Worm (Caenorhabditis elegans) whole organism, young adult: ENCODE measurements around the gene T28D6.6.

Experiments used
- B0336.3 ChIP-seq: fragments of 200-800 bp; sonication (Bioruptor generic); IDR thresholded peaks from 2 replicates; pipeline ENCODE4 v1.3.6; 2022; ENCODE audit warnings: missing genetic modification characterization, missing compliant biosample characterization
- D2030.7 ChIP-seq: fragments of 200-800 bp; sonication (Bioruptor generic); IDR thresholded peaks from 2 replicates; pipeline ENCODE4 v1.3.6; 2022; ENCODE audit warnings: missing genetic modification reagents, missing genetic modification characterization, missing compliant biosample characterization
- F10E7.11 ChIP-seq: sonication (generic microtip); optimal IDR thresholded peaks from 2 replicates; lab custom pipeline; 2017; ENCODE audit warnings: mild to moderate bottlenecking, missing genetic modification characterization, moderate library complexity, missing compliant biosample characterization
- F23B12.7 ChIP-seq: sonication (generic microtip); optimal IDR thresholded peaks from 2 replicates; lab custom pipeline; 2017; ENCODE audit warnings: missing genetic modification characterization, mild to moderate bottlenecking, missing compliant biosample characterization, antibody characterized with exemption, moderate library complexity; ENCODE audit not compliant: insufficient read depth
- F33H1.4 ChIP-seq: fragments of 200-800 bp; sonication (Bioruptor generic); IDR thresholded peaks from 2 replicates; pipeline ENCODE4 v1.3.6; 2022; ENCODE audit warnings: missing genetic modification reagents, missing genetic modification characterization, missing compliant biosample characterization
- F37B4.10 ChIP-seq: fragments of 200-800 bp; sonication (Bioruptor generic); IDR thresholded peaks from 2 replicates; pipeline ENCODE4 v1.3.6; 2022; ENCODE audit warnings: missing genetic modification characterization, missing compliant biosample characterization
- F52B5.7 ChIP-seq: sonication (generic microtip); optimal IDR thresholded peaks from 2 replicates; lab custom pipeline; 2016; ENCODE audit warnings: mild to moderate bottlenecking, missing genetic modification characterization, missing compliant biosample characterization
- F57C9.4 ChIP-seq: sonication (generic microtip); optimal IDR thresholded peaks from 2 replicates; lab custom pipeline; 2017; ENCODE audit warnings: mild to moderate bottlenecking, missing genetic modification characterization, missing compliant biosample characterization
- Y79H2A.3 ChIP-seq: fragments of 200-800 bp; sonication (Bioruptor generic); conservative IDR thresholded peaks from 2 replicates; pipeline ENCODE4 v1.3.6; 2022; ENCODE audit warnings: missing genetic modification reagents, missing genetic modification characterization, missing compliant biosample characterization
- ama-1 ChIP-seq, 3 experiments: fragments of 150-350 bp in 1 of 3; sonication (generic microtip) in 2 of 3; optimal IDR thresholded peaks; 2 replicates each; lab custom pipeline; 2014 to 2018; ENCODE audit warnings: missing biosample characterization in 2 of 3, missing genetic modification characterization in 2 of 3, missing genetic modification reagents in 2 of 3
- athp-1 ChIP-seq: sonication (generic microtip); optimal IDR thresholded peaks from 2 replicates; lab custom pipeline; 2017; ENCODE audit warnings: mild to moderate bottlenecking, missing genetic modification characterization, missing compliant biosample characterization
- attf-5 ChIP-seq: fragments of 200-800 bp; sonication (Bioruptor generic); optimal IDR thresholded peaks from 2 replicates; lab custom pipeline; 2018; ENCODE audit warnings: mild to moderate bottlenecking, missing genetic modification characterization, missing compliant biosample characterization
- bed-1 ChIP-seq: fragments of 200-800 bp; sonication (Bioruptor generic); IDR thresholded peaks from 2 replicates; pipeline ENCODE4 v1.3.6; 2022; ENCODE audit warnings: missing genetic modification reagents, missing genetic modification characterization, missing compliant biosample characterization
- cebp-1 ChIP-seq, 2 experiments: fragments of 200-800 bp in 1 of 2; sonication (Bioruptor generic) in 1 of 2; sonication (generic microtip) in 1 of 2; IDR thresholded peaks in 1 of 2; optimal IDR thresholded peaks in 1 of 2; 2 replicates each; pipeline versions ENCODE4 v1.3.6 to Lab custom; 2017 to 2022; ENCODE audit warnings: missing compliant biosample characterization in 2 of 2, missing genetic modification characterization in 2 of 2, mild to moderate bottlenecking in 1 of 2, missing genetic modification reagents in 1 of 2, moderate library complexity in 1 of 2
- ceh-100 ChIP-seq: fragments of 200-800 bp; sonication (Bioruptor generic); IDR thresholded peaks from 2 replicates; pipeline ENCODE4 v1.3.6; 2022; ENCODE audit warnings: missing genetic modification reagents, missing genetic modification characterization, missing compliant biosample characterization
- chd-7 ChIP-seq: sonication (generic microtip); optimal IDR thresholded peaks from 2 replicates; lab custom pipeline; 2016; ENCODE audit warnings: mild to moderate bottlenecking, missing genetic modification characterization, moderate library complexity, missing compliant biosample characterization
- die-1 ChIP-seq: sonication (generic microtip); optimal IDR thresholded peaks from 2 replicates; lab custom pipeline; 2016; ENCODE audit warnings: missing genotype, mild to moderate bottlenecking, missing genetic modification characterization, missing compliant biosample characterization
- dox-1 ChIP-seq: fragments of 200-800 bp; sonication (Bioruptor generic); IDR thresholded peaks from 2 replicates; pipeline ENCODE4 v1.3.6; 2022; ENCODE audit warnings: missing genetic modification reagents, missing genetic modification characterization, missing compliant biosample characterization
- ekl-4 ChIP-seq: fragments of 200-800 bp; sonication (Bioruptor generic); IDR thresholded peaks from 2 replicates; pipeline ENCODE4 v1.3.6; 2022; ENCODE audit warnings: missing genetic modification reagents, missing genetic modification characterization, missing compliant biosample characterization
- gei-17 ChIP-seq: fragments of 200-800 bp; sonication (Bioruptor generic); optimal IDR thresholded peaks from 2 replicates; lab custom pipeline; 2018; ENCODE audit warnings: mild to moderate bottlenecking, missing genetic modification characterization, missing compliant biosample characterization
- him-1 ChIP-seq: sonication (generic microtip); optimal IDR thresholded peaks from 2 replicates; lab custom pipeline; 2016; ENCODE audit warnings: missing genotype, missing genetic modification reagents, missing genetic modification characterization, missing compliant biosample characterization
- hlh-26 ChIP-seq: fragments of 200-800 bp; sonication (Bioruptor generic); conservative IDR thresholded peaks from 2 replicates; pipeline ENCODE4 v1.3.6; 2022; ENCODE audit warnings: missing genetic modification reagents, missing genetic modification characterization, missing compliant biosample characterization
- hrde-1 ChIP-seq: sonication (generic microtip); optimal IDR thresholded peaks from 2 replicates; lab custom pipeline; 2016; ENCODE audit warnings: missing genetic modification characterization, mild to moderate bottlenecking, missing compliant biosample characterization, moderate library complexity, missing genotype, missing genetic modification reagents, borderline replicate concordance
- let-526 ChIP-seq: fragments of 200-800 bp; sonication (Bioruptor generic); IDR thresholded peaks from 2 replicates; pipeline ENCODE4 v1.3.6; 2022; ENCODE audit warnings: missing genetic modification reagents, missing genetic modification characterization, missing compliant biosample characterization
- let-607 ChIP-seq, 2 experiments: fragments of 200-800 bp in 1 of 2; sonication (Bioruptor generic) in 1 of 2; sonication (generic microtip) in 1 of 2; optimal IDR thresholded peaks; 2 replicates each; lab custom pipeline; 2016 to 2018; ENCODE audit warnings: mild to moderate bottlenecking in 2 of 2, missing compliant biosample characterization in 2 of 2, missing genetic modification characterization in 2 of 2, moderate library complexity in 2 of 2, missing genotype in 1 of 2
- lin-35 ChIP-seq, 3 experiments: fragments of 150-350 bp in 2 of 3; sonication (generic microtip) in 1 of 3; optimal IDR thresholded peaks; 2 replicates each; lab custom pipeline; 2014 to 2018; ENCODE audit warnings: missing biosample characterization in 3 of 3, missing genetic modification characterization in 3 of 3, missing genetic modification reagents in 3 of 3
- lin-54 ChIP-seq: fragments of 200-800 bp; sonication (Bioruptor generic); optimal IDR thresholded peaks from 2 replicates; lab custom pipeline; 2018; ENCODE audit warnings: mild to moderate bottlenecking, missing genetic modification characterization, missing compliant biosample characterization
- lir-1 ChIP-seq: fragments of 200-800 bp; sonication (Bioruptor generic); conservative IDR thresholded peaks from 2 replicates; pipeline ENCODE4 v1.3.6; 2022; ENCODE audit warnings: missing genetic modification reagents, missing genetic modification characterization, missing compliant biosample characterization
- madf-10 ChIP-seq: sonication (generic microtip); optimal IDR thresholded peaks from 2 replicates; lab custom pipeline; 2016; ENCODE audit warnings: mild to moderate bottlenecking, missing genetic modification characterization, missing compliant biosample characterization
- madf-6 ChIP-seq: fragments of 200-800 bp; sonication (Bioruptor generic); IDR thresholded peaks from 2 replicates; pipeline ENCODE4 v1.3.6; 2022; ENCODE audit warnings: missing genetic modification reagents, missing genetic modification characterization, missing compliant biosample characterization
- mes-4 ChIP-seq: sonication (generic microtip); optimal IDR thresholded peaks from 2 replicates; lab custom pipeline; 2016; ENCODE audit warnings: missing genotype, missing genetic modification characterization, missing compliant biosample characterization
- nhr-80 ChIP-seq: sonication (generic microtip); optimal IDR thresholded peaks from 2 replicates; lab custom pipeline; 2016; ENCODE audit warnings: missing genetic modification characterization, missing compliant biosample characterization
- nhr-90 ChIP-seq: sonication (generic microtip); optimal IDR thresholded peaks from 2 replicates; lab custom pipeline; 2016; ENCODE audit warnings: missing genotype, mild to moderate bottlenecking, missing genetic modification characterization, missing compliant biosample characterization
- rcor-1 ChIP-seq: fragments of 200-800 bp; sonication (Bioruptor generic); IDR thresholded peaks from 2 replicates; pipeline ENCODE4 v1.3.6; 2022; ENCODE audit warnings: missing genetic modification reagents, missing genetic modification characterization, missing compliant biosample characterization
- rec-8 ChIP-seq, 2 experiments: sonication (generic microtip); optimal IDR thresholded peaks; 2 replicates each; lab custom pipeline; 2016; ENCODE audit warnings: mild to moderate bottlenecking in 2 of 2, missing genetic modification characterization in 2 of 2, missing genetic modification reagents in 2 of 2, missing genotype in 2 of 2, missing biosample characterization in 1 of 2, missing compliant biosample characterization in 1 of 2, moderate library complexity in 1 of 2
- rpc-1 ChIP-seq, 2 experiments: fragments of 150-350 bp in 1 of 2; sonication (generic microtip) in 1 of 2; optimal IDR thresholded peaks; 2 replicates each; lab custom pipeline; 2014 to 2018; ENCODE audit warnings: missing biosample characterization in 1 of 2, missing genetic modification characterization in 1 of 2, missing genetic modification reagents in 1 of 2, missing genotype in 1 of 2
- sdz-38 ChIP-seq: sonication (generic microtip); optimal IDR thresholded peaks from 2 replicates; lab custom pipeline; 2016; ENCODE audit warnings: missing genotype, missing genetic modification characterization, missing compliant biosample characterization
- snpc-3.4 ChIP-seq: sonication (generic microtip); optimal IDR thresholded peaks from 2 replicates; lab custom pipeline; 2017; ENCODE audit warnings: missing genetic modification characterization, mild to moderate bottlenecking, missing compliant biosample characterization, antibody characterized with exemption, moderate library complexity, missing genotype, missing genetic modification reagents
- snpc-4 ChIP-seq, 5 experiments: fragments of 150-350 bp in 1 of 5; sonication (generic microtip) in 4 of 5; optimal IDR thresholded peaks; 2 replicates each; lab custom pipeline; 2014 to 2018; ENCODE audit warnings: missing genetic modification characterization in 5 of 5, missing biosample characterization in 3 of 5, antibody characterized with exemption in 2 of 5, mild to moderate bottlenecking in 2 of 5, missing compliant biosample characterization in 2 of 5, missing genotype in 2 of 5, moderate library complexity in 2 of 5, missing genetic modification reagents in 1 of 5
- tbp1 ChIP-seq: fragments of 200-800 bp; sonication (Bioruptor generic); optimal IDR thresholded peaks from 2 replicates; lab custom pipeline; 2018; ENCODE audit warnings: mild to moderate bottlenecking, missing genetic modification characterization, missing compliant biosample characterization
- tbx-9 ChIP-seq: sonication (generic microtip); optimal IDR thresholded peaks from 2 replicates; lab custom pipeline; 2016; ENCODE audit warnings: borderline replicate concordance, missing genetic modification characterization, inconsistent platforms, missing compliant biosample characterization
- zim-3 ChIP-seq: sonication (generic microtip); optimal IDR thresholded peaks from 2 replicates; lab custom pipeline; 2017; ENCODE audit warnings: mild to moderate bottlenecking, missing genetic modification characterization, moderate library complexity, missing compliant biosample characterization
- ztf-18 ChIP-seq: sonication (generic microtip); optimal IDR thresholded peaks from 2 replicates; lab custom pipeline; 2016; ENCODE audit warnings: missing genotype, mild to moderate bottlenecking, missing genetic modification characterization, missing compliant biosample characterization
- ztf-25 ChIP-seq: fragments of 200-800 bp; sonication (Bioruptor generic); IDR thresholded peaks from 2 replicates; pipeline ENCODE4 v1.3.6; 2022; ENCODE audit warnings: missing genetic modification reagents, missing genetic modification characterization, missing compliant biosample characterization
- ztf-26 ChIP-seq: sonication (generic microtip); optimal IDR thresholded peaks from 2 replicates; lab custom pipeline; 2017; ENCODE audit warnings: missing genetic modification characterization, missing compliant biosample characterization

T28D6.6 gene

ce11 chrIII:11371236-11371635 lies 28.3 kb upstream of the T28D6.6 start (continued):
- TF ChIP-seq F57C9.4 (tag; lab: Kevin White, UChicago) (peak; percentile 27), madf-10 (peak; percentile 74), ztf-25 (GFP tag; lab: Robert Waterston, UW) (peak; percentile 78; the same call in 1 of the 2 replicates), Y79H2A.3 (GFP tag; lab: Robert Waterston, UW) (no peak), dox-1 (peak; percentile 76), snpc-3.4 (peak; percentile 13), lin-35 (GFP tag; optimal IDR thresholded peaks at IDR 0.05; lab: Kevin White, UChicago) (peak in 1 of 3 experiments; percentile 38), zim-3 (tag; lab: Kevin White, UChicago) (peak; percentile 67), cebp-1 (GFP tag; IDR thresholded peaks at IDR 0.05; lab: Robert Waterston, UW) (peak; percentile 41; the same call in 1 of the 2 replicates), cebp-1 (tag; optimal IDR thresholded peaks at IDR 0.05; lab: Kevin White, UChicago) (no peak), F37B4.10 (GFP tag; lab: Robert Waterston, UW) (no peak), F52B5.7 (tag; lab: Kevin White, UChicago) (peak; percentile 84), lir-1 (0 out of 2 replicates have a peak, but pooled peaks have one; percentile 22), ceh-100 (GFP tag; lab: Robert Waterston, UW) (peak; percentile 71), ama-1 (optimal IDR thresholded peaks at IDR 0.05; lab: Kevin White, UChicago) (no peak), ama-1 (GFP tag; optimal IDR thresholded peaks at IDR 0.05; lab: Kevin White, UChicago) (peak; percentile 49 to 74), die-1 (peak; percentile 74), chd-7 (tag; lab: Kevin White, UChicago) (peak; percentile 80), him-1 (tag; lab: Kevin White, UChicago) (peak; percentile 77), hrde-1 (tag; lab: Kevin White, UChicago) (peak; percentile 53), tbp1 (peak; percentile 99), ztf-26 (tag; lab: Kevin White, UChicago) (peak; percentile 58), F23B12.7 (tag; lab: Kevin White, UChicago) (peak; percentile 82), snpc-4 (GFP tag; optimal IDR thresholded peaks at IDR 0.05; lab: Kevin White, UChicago) (peak; percentile 22), snpc-4 (tag; optimal IDR thresholded peaks at IDR 0.05; lab: Kevin White, UChicago) (peak; percentile 23 to 80 (median 66)), F33H1.4 (GFP tag; lab: Robert Waterston, UW) (peak; percentile 43), rcor-1 (GFP tag; lab: Robert Waterston, UW) (peak; percentile 72), rpc-1 (optimal IDR thresholded peaks at IDR 0.05; lab: Kevin White, UChicago) (peak; percentile 78), rpc-1 (tag; optimal IDR thresholded peaks at IDR 0.05; lab: Kevin White, UChicago) (peak; percentile 86), let-526 (GFP tag; lab: Robert Waterston, UW) (0 out of 2 replicates have a peak, but pooled peaks have one; percentile 40), attf-5 (GFP tag; lab: Kevin White, UChicago) (peak; percentile 34), gei-17 (peak; percentile 21), sdz-38 (tag; lab: Kevin White, UChicago) (no peak), ztf-18 (tag; lab: Kevin White, UChicago) (peak; percentile 64), nhr-90 (tag; lab: Kevin White, UChicago) (peak; percentile 83), F10E7.11 (tag; lab: Kevin White, UChicago) (peak; percentile 50), B0336.3 (GFP tag; lab: Robert Waterston, UW) (peak; percentile 71; the same call in 1 of the 2 replicates), mes-4 (peak; percentile 24), D2030.7 (GFP tag; lab: Robert Waterston, UW) (peak; percentile 51; the same call in 1 of the 2 replicates), lin-54 (GFP tag; lab: Kevin White, UChicago) (peak; percentile 61), tbx-9 (no peak), nhr-80 (tag; lab: Kevin White, UChicago) (peak; percentile 22), rec-8 (tag; optimal IDR thresholded peaks at IDR 0.05; lab: Kevin White, UChicago) (peak; percentile 8 to 79), madf-6 (GFP tag; lab: Robert Waterston, UW) (peak; percentile 68), bed-1 (GFP tag; lab: Robert Waterston, UW) (no peak), hlh-26 (GFP tag; lab: Robert Waterston, UW) (no peak), athp-1 (tag; lab: Kevin White, UChicago) (peak; percentile 76), ekl-4 (peak; percentile 83), let-607 (tag; optimal IDR thresholded peaks at IDR 0.05; lab: Kevin White, UChicago) (peak; percentile 32 to 46)
